Worm (Caenorhabditis elegans) whole organism, mixed stage, embryonic: ENCODE results near the gene moc-3.

Source experiments
- M03D4.4 ChIP-seq: sonication (generic microtip); optimal IDR thresholded peaks from 2 replicates; lab custom pipeline; 2017; ENCODE audit warnings: mild to moderate bottlenecking, missing genetic modification characterization, missing compliant biosample characterization
- bed-3 ChIP-seq: fragments of 200-800 bp; sonication (Bioruptor generic); optimal IDR thresholded peaks from 3 replicates; lab custom pipeline; 2018; ENCODE audit warnings: mild to moderate bottlenecking, missing genetic modification characterization, moderate library complexity, missing compliant biosample characterization
- blmp-1 ChIP-seq: fragments of 150-350 bp; optimal IDR thresholded peaks from 2 replicates; lab custom pipeline; 2014; ENCODE audit warnings: missing biosample characterization, missing genetic modification characterization
- ceh-43 ChIP-seq: fragments of 200-800 bp; sonication (Bioruptor generic); optimal IDR thresholded peaks from 2 replicates; lab custom pipeline; 2018; ENCODE audit warnings: mild to moderate bottlenecking, missing genetic modification characterization, moderate library complexity, missing compliant biosample characterization
- ces-1 ChIP-seq: fragments of 150-350 bp; optimal IDR thresholded peaks from 2 replicates; lab custom pipeline; 2014; ENCODE audit warnings: missing biosample characterization, missing genetic modification reagents, missing genetic modification characterization
- cnd-1 ChIP-seq: fragments of 200-800 bp; sonication (Bioruptor generic); optimal IDR thresholded peaks from 2 replicates; lab custom pipeline; 2018; ENCODE audit warnings: mild to moderate bottlenecking, missing genetic modification characterization, missing compliant biosample characterization
- elt-1 ChIP-seq: sonication (generic microtip); optimal IDR thresholded peaks from 2 replicates; lab custom pipeline; 2017; ENCODE audit warnings: missing genetic modification characterization, mild to moderate bottlenecking, missing compliant biosample characterization, antibody characterized with exemption, moderate library complexity, borderline replicate concordance; ENCODE audit not compliant: insufficient read depth
- elt-3 ChIP-seq: fragments of 150-350 bp; optimal IDR thresholded peaks from 2 replicates; lab custom pipeline; 2014; ENCODE audit warnings: missing biosample characterization, missing genetic modification characterization
- flh-1 ChIP-seq: fragments of 200-800 bp; sonication (Bioruptor generic); optimal IDR thresholded peaks from 2 replicates; lab custom pipeline; 2018; ENCODE audit warnings: mild to moderate bottlenecking, missing genetic modification characterization, moderate library complexity, missing compliant biosample characterization
- ham-2 ChIP-seq: fragments of 200-800 bp; sonication (Bioruptor generic); optimal IDR thresholded peaks from 2 replicates; lab custom pipeline; 2018; ENCODE audit warnings: mild to moderate bottlenecking, missing genetic modification characterization, missing compliant biosample characterization
- hlh-1 ChIP-seq: fragments of 150-350 bp; optimal IDR thresholded peaks from 2 replicates; lab custom pipeline; 2014; ENCODE audit warnings: missing biosample characterization, missing genetic modification reagents, missing genetic modification characterization
- lin-13 ChIP-seq: fragments of 150-350 bp; optimal IDR thresholded peaks from 2 replicates; lab custom pipeline; 2014; ENCODE audit warnings: missing biosample characterization, missing genetic modification characterization
- lin-32 ChIP-seq: fragments of 200-800 bp; sonication (Bioruptor generic); optimal IDR thresholded peaks from 2 replicates; lab custom pipeline; 2018; ENCODE audit warnings: mild to moderate bottlenecking, missing genetic modification characterization, missing compliant biosample characterization
- lsy-2 ChIP-seq: fragments of 150-350 bp; optimal IDR thresholded peaks from 2 replicates; lab custom pipeline; 2014; ENCODE audit warnings: missing biosample characterization, missing genetic modification characterization
- mab-5 ChIP-seq: fragments of 150-350 bp; optimal IDR thresholded peaks from 2 replicates; lab custom pipeline; 2014; ENCODE audit warnings: missing biosample characterization, missing genetic modification characterization
- mep-1 ChIP-seq: fragments of 150-350 bp; optimal IDR thresholded peaks from 2 replicates; lab custom pipeline; 2017; ENCODE audit warnings: missing biosample characterization, missing genetic modification reagents, missing genetic modification characterization, inconsistent platforms
- mls-2 ChIP-seq: sonication (generic microtip); optimal IDR thresholded peaks from 2 replicates; lab custom pipeline; 2016; ENCODE audit warnings: mild to moderate bottlenecking, missing genetic modification characterization, moderate library complexity, missing compliant biosample characterization
- nhr-2 ChIP-seq: fragments of 150-350 bp; optimal IDR thresholded peaks from 2 replicates; lab custom pipeline; 2014; ENCODE audit warnings: missing biosample characterization, missing genetic modification characterization
- nhr-28 ChIP-seq: fragments of 150-350 bp; optimal IDR thresholded peaks from 2 replicates; lab custom pipeline; 2014; ENCODE audit warnings: missing biosample characterization, missing genetic modification characterization
- nhr-76 ChIP-seq: sonication (generic microtip); optimal IDR thresholded peaks from 2 replicates; lab custom pipeline; 2017; ENCODE audit warnings: missing biosample characterization, missing genetic modification characterization
- pha-4 ChIP-seq: fragments of 150-350 bp; optimal IDR thresholded peaks from 2 replicates; lab custom pipeline; 2018; ENCODE audit warnings: missing biosample characterization, missing genetic modification reagents, missing genetic modification characterization
- sem-2 ChIP-seq: fragments of 200-800 bp; sonication (Bioruptor generic); optimal IDR thresholded peaks from 2 replicates; lab custom pipeline; 2018; ENCODE audit warnings: mild to moderate bottlenecking, missing genetic modification characterization, missing compliant biosample characterization
- snpc-4 ChIP-seq: fragments of 150-350 bp; optimal IDR thresholded peaks from 2 replicates; lab custom pipeline; 2014; ENCODE audit warnings: missing biosample characterization, missing genetic modification characterization
- sptf-1 ChIP-seq: sonication (generic microtip); optimal IDR thresholded peaks from 2 replicates; lab custom pipeline; 2017; ENCODE audit warnings: mild to moderate bottlenecking, missing genetic modification characterization, moderate library complexity, missing compliant biosample characterization
- tbx-8 ChIP-seq: fragments of 200-800 bp; sonication (Bioruptor generic); optimal IDR thresholded peaks from 2 replicates; lab custom pipeline; 2018; ENCODE audit warnings: mild to moderate bottlenecking, missing genetic modification characterization, moderate library complexity, missing compliant biosample characterization
- unc-120 ChIP-seq: sonication (generic microtip); optimal IDR thresholded peaks from 2 replicates; lab custom pipeline; 2017; ENCODE audit warnings: missing genetic modification characterization, missing compliant biosample characterization; ENCODE audit not compliant: poor library complexity, severe bottlenecking
- unc-39 ChIP-seq: fragments of 150-350 bp; optimal IDR thresholded peaks from 2 replicates; lab custom pipeline; 2014; ENCODE audit warnings: missing biosample characterization, missing genetic modification characterization
- unc-62 ChIP-seq: fragments of 150-350 bp; optimal IDR thresholded peaks from 2 replicates; lab custom pipeline; 2014; ENCODE audit warnings: missing biosample characterization, missing genetic modification reagents, missing genetic modification characterization
- zip-8 ChIP-seq: fragments of 150-350 bp; optimal IDR thresholded peaks from 2 replicates; lab custom pipeline; 2014; ENCODE audit warnings: missing biosample characterization, missing genetic modification characterization
- ztf-11 ChIP-seq: fragments of 150-350 bp; optimal IDR thresholded peaks from 2 replicates; lab custom pipeline; 2014; ENCODE audit warnings: missing biosample characterization, missing genetic modification characterization

Gene moc-3

DNA sequence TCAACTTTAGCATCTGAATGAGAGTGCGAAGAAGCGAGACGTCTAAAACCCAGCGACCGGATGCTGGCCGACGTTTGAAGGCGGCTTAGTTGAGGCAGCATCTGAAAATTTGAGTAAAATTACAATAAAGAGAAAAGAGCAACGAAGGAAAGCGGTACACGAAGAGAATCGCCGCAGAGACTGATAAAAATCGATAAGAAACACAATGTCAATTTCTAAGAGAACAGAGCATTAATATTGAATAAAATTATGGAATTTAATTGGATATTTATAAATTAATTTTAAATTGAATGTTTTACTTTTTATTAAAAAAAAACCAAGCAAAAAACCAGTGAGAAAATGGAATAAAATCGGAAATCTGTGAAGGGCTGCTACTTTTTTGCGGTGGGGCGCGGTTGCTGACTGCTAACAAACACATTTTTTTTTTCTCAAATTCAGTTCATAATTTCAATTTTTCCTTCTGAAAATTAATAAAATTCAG, at the start of gene moc-3, which contains the start of gene ndub-11:
Gene moc-3 (plus strand): TSS at position 431 of the 481 bp plus-strand sequence.
Gene ndub-11 (minus strand): TSS at position 101 of the 481 bp plus-strand sequence.
- TF ChIP-seq cnd-1 (tag; lab: Kevin White, UChicago) (no peak), mab-5 (tag; lab: Kevin White, UChicago) (no peak), lsy-2 (tag; lab: Kevin White, UChicago) (no peak), snpc-4 (no peak), M03D4.4 (no peak), hlh-1 (no peak), unc-39 (tag; lab: Kevin White, UChicago) (no peak), pha-4 (no peak), ces-1 (GFP tag; lab: Kevin White, UChicago) (no peak), tbx-8 (GFP tag; lab: Kevin White, UChicago) (no peak), mep-1 (no peak), unc-120 (no peak), zip-8 (tag; lab: Kevin White, UChicago) (no peak), ztf-11 (tag; lab: Kevin White, UChicago) (no peak), lin-32 (GFP tag; lab: Kevin White, UChicago) (no peak), unc-62 (GFP tag; lab: Kevin White, UChicago) (no peak), elt-3 (tag; lab: Kevin White, UChicago) (no peak)

- TF ChIP-seq lin-32 (GFP tag; lab: Kevin White, UChicago) (no peak), ces-1 (GFP tag; lab: Kevin White, UChicago) (peak; percentile 53)
Measured at ce11 chrIV:8080782-8081181, 49.6 kb upstream of the moc-3 start.

DNA sequence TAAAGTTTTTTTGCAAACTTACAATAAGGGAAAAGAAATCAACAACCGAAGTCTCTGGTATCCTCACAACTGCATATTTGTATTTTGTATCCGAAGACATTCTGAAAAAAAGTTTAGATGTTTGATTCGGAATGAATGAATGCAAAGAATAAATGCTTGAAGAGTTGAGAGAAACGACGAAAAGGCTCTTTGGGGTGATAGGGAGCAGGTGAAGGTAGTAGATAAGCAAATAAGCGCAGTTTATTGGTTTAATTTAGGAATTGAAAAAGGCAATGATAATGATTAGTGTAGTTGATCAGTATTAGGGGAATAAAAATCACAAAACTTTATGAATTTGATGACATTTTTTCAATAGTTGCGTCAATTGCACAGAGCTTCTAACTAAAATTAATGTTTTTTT, 43.8 kb upstream of the moc-3 start, which contains the start of gene nsy-7:
Gene nsy-7 (minus strand): TSS at position 101 of the 400 bp plus-strand sequence.
- TF ChIP-seq sem-2 (GFP tag; lab: Kevin White, UChicago) (no peak), pha-4 (no peak), unc-62 (GFP tag; lab: Kevin White, UChicago) (no peak), nhr-2 (tag; lab: Kevin White, UChicago) (no peak), mep-1 (no peak), nhr-28 (tag; lab: Kevin White, UChicago) (no peak), elt-3 (tag; lab: Kevin White, UChicago) (no peak), blmp-1 (tag; lab: Kevin White, UChicago) (no peak), zip-8 (tag; lab: Kevin White, UChicago) (no peak), lin-13 (tag; lab: Kevin White, UChicago) (no peak), unc-39 (tag; lab: Kevin White, UChicago) (no peak), flh-1 (GFP tag; lab: Kevin White, UChicago) (no peak), snpc-4 (no peak), ceh-43 (GFP tag; lab: Kevin White, UChicago) (no peak), M03D4.4 (no peak)

DNA sequence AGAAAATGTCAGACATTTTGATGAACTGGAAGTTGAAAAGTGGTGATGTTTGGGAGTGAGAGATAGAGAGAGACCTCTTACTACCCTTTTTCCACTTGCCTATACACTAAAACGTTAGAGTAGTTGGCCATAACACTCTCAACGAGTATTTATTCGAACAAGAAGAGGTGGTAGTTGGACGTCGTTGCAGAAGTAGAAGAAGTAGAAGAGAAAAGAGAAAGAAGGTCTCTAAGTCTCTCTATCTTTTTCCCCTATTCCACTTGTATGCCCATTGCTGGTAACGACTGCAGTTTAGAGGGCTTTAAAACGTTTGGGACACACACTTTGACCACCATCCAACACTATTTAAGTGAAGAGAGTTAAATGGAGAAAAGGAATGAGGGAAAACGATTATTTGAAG, 38.8 kb upstream of the moc-3 start:
- TF ChIP-seq sem-2 (GFP tag; lab: Kevin White, UChicago) (no peak), hlh-1 (no peak), elt-1 (tag; lab: Kevin White, UChicago) (no peak), mab-5 (tag; lab: Kevin White, UChicago) (no peak), nhr-28 (tag; lab: Kevin White, UChicago) (no peak), blmp-1 (tag; lab: Kevin White, UChicago) (no peak), lsy-2 (tag; lab: Kevin White, UChicago) (no peak), M03D4.4 (no peak), mep-1 (no peak), unc-62 (GFP tag; lab: Kevin White, UChicago) (no peak), unc-39 (tag; lab: Kevin White, UChicago) (no peak), tbx-8 (GFP tag; lab: Kevin White, UChicago) (no peak), ham-2 (no peak), ceh-43 (GFP tag; lab: Kevin White, UChicago) (no peak), nhr-76 (tag; lab: Kevin White, UChicago) (no peak), bed-3 (GFP tag; lab: Kevin White, UChicago) (no peak), ces-1 (GFP tag; lab: Kevin White, UChicago) (no peak), pha-4 (no peak), lin-32 (GFP tag; lab: Kevin White, UChicago) (no peak), mls-2 (tag; lab: Kevin White, UChicago) (no peak)

DNA sequence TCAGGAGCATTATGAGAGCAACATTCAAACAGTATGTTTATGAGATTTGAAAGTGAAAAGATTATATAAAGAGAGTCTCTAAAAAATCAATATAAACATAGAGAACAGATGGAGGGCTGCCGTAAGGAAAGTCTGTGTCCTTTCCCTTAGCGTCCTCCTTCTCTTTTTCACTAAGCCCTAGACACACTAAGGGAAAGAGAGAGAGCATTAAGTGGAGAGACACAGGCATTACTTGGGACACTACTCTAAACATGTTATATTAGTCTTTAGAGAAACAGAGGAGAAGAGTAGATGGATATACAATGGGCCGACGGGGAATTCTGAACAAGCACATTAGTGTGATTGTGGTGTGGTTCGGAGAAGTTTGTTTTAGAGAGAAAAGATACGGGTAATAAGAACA, 34.0 kb upstream of the moc-3 start:
- no peak for TF ChIP-seq sptf-1 (tag; lab: Kevin White, UChicago)
- peak; percentile 75 for TF ChIP-seq ces-1 (GFP tag; lab: Kevin White, UChicago)
